Worm (Caenorhabditis elegans): ENCODE data around the gene Y81G3A.2.
A peak's percentile ranks its signal among the peaks of the same experiment; 100 is the strongest.

Gene Y81G3A.2

ce11 chrII:13083752-13084214 lies 3.1 kb downstream of the Y81G3A.2 start, which contains the start of the genes Y81G3A.1 and gcn-2 (continued):
- TF ChIP-seq lsy-27 (tag; optimal IDR thresholded peaks at IDR 0.05; ENCODE audit: borderline replicate concordance, insufficient read depth) (no peak), zim-3 (tag; optimal IDR thresholded peaks at IDR 0.05) (no peak), rcor-1 (GFP tag; IDR thresholded peaks at IDR 0.05) (no peak)

ce11 chrII:13085951-13086350 lies 5.2 kb downstream of the Y81G3A.2 start:
- no peak for TF ChIP-seq tbp1 (GFP tag; optimal IDR thresholded peaks at IDR 0.05)
- TF ChIP-seq lin-54 (GFP tag; optimal IDR thresholded peaks at IDR 0.05), result no peak
- no peak for TF ChIP-seq sdz-38 (tag; optimal IDR thresholded peaks at IDR 0.05)
- no peak for TF ChIP-seq aptf-2 (GFP tag; conservative IDR thresholded peaks at IDR 0.05)

ce11 chrII:13091123-13091522 lies 10.4 kb downstream of the Y81G3A.2 start, which contains the start of gene Y81G3A.4:
Gene Y81G3A.4, plus strand, starts transcription at chrII:13091423.
- TF ChIP-seq tlf-1 (GFP tag; optimal IDR thresholded peaks at IDR 0.05) (no peak), nfyb-1 (GFP tag; IDR thresholded peaks at IDR 0.05) (no peak), hsf-1 (GFP tag; IDR thresholded peaks at IDR 0.05) (no peak), F37B4.10 (GFP tag; IDR thresholded peaks at IDR 0.05) (no peak), F52B5.7 (tag; optimal IDR thresholded peaks at IDR 0.05) (no peak), nfya-1 (tag; optimal IDR thresholded peaks at IDR 0.05; ENCODE audit: borderline replicate concordance, insufficient read depth) (no peak), B0336.3 (GFP tag; IDR thresholded peaks at IDR 0.05) (no peak), ccch-3 (GFP tag; optimal IDR thresholded peaks at IDR 0.05) (no peak), ZK185.1 (tag; optimal IDR thresholded peaks at IDR 0.05; ENCODE audit: poor library complexity, severe bottlenecking) (no peak), attf-3 (GFP tag; conservative IDR thresholded peaks at IDR 0.05) (no peak), pbrm-1 (GFP tag; IDR thresholded peaks at IDR 0.05) (no peak), Y56A3A.18 (GFP tag; IDR thresholded peaks at IDR 0.05) (no peak), die-1 (tag; optimal IDR thresholded peaks at IDR 0.05) (no peak), F55B11.4 (tag; optimal IDR thresholded peaks at IDR 0.05; ENCODE audit: borderline replicate concordance, insufficient read depth) (no peak), ztf-6 (GFP tag; IDR thresholded peaks at IDR 0.05) (no peak), madf-3 (GFP tag; IDR thresholded peaks at IDR 0.05) (no peak)

- TF ChIP-seq ceh-91 (GFP tag; IDR thresholded peaks at IDR 0.05), result no peak
- 0 out of 2 replicates have a peak, but pooled peaks have one; percentile 51 for TF ChIP-seq ekl-4 (GFP tag; IDR thresholded peaks at IDR 0.05)
- peak; percentile 59 for TF ChIP-seq lsl-1 (GFP tag; optimal IDR thresholded peaks at IDR 0.05)
These were observed 11.2 kb downstream of the Y81G3A.2 start for ce11 chrII:13091857-13092256.

- TF ChIP-seq egrh-3 (GFP tag; IDR thresholded peaks at IDR 0.05), result peak; percentile 40; the same call in 1 of the 2 replicates
- no peak for TF ChIP-seq hlh-12 (tag; optimal IDR thresholded peaks at IDR 0.05)
- TF ChIP-seq dpff-1 (tag; optimal IDR thresholded peaks at IDR 0.05), result no peak
- no peak for TF ChIP-seq hrde-1 (tag; optimal IDR thresholded peaks at IDR 0.05; ENCODE audit: borderline replicate concordance)
- TF ChIP-seq unc-62 (GFP tag; optimal IDR thresholded peaks at IDR 0.05), result no peak
- 0 out of 2 replicates have a peak, but pooled peaks have one; percentile 10 for TF ChIP-seq dox-1 (GFP tag; IDR thresholded peaks at IDR 0.05)
- no peak for TF ChIP-seq ztf-25 (GFP tag; IDR thresholded peaks at IDR 0.05)
- no peak for TF ChIP-seq ama-1 (optimal IDR thresholded peaks at IDR 0.05)
- TF ChIP-seq ama-1 (GFP tag; optimal IDR thresholded peaks at IDR 0.05), result no peak
- TF ChIP-seq zfh-2 (GFP tag; conservative IDR thresholded peaks at IDR 0.05), result peak; percentile 74
- no peak for TF ChIP-seq fkh-3 (tag; optimal IDR thresholded peaks at IDR 0.05)
- TF ChIP-seq lin-35 (GFP tag; optimal IDR thresholded peaks at IDR 0.05), result no peak
- TF ChIP-seq egl-18 (GFP tag; IDR thresholded peaks at IDR 0.05), result no peak
- TF ChIP-seq nhr-90 (tag; optimal IDR thresholded peaks at IDR 0.05), result no peak
- TF ChIP-seq ceh-40 (GFP tag; IDR thresholded peaks at IDR 0.05), result no peak
- TF ChIP-seq hlh-26 (GFP tag; conservative IDR thresholded peaks at IDR 0.05), result no peak
- TF ChIP-seq ztf-28 (GFP tag; IDR thresholded peaks at IDR 0.05), result no peak
- no peak for TF ChIP-seq bed-2 (GFP tag; IDR thresholded peaks at IDR 0.05)
- peak; percentile 13 for TF ChIP-seq F52B5.7 (tag; optimal IDR thresholded peaks at IDR 0.05)
These were observed 15.6 kb downstream of the Y81G3A.2 start for ce11 chrII:13096345-13096744.

Measured in whole organism, young adult.